Worm (Caenorhabditis elegans) whole organism, mixed stage, embryonic: Measurements from ENCODE around the gene fipr-13.

Experiments used
- lin-13 ChIP-seq: fragments of 150-350 bp; optimal IDR thresholded peaks from 2 replicates; lab custom pipeline; 2014; ENCODE audit warnings: missing biosample characterization, missing genetic modification characterization
- nhr-237 ChIP-seq: fragments of 150-350 bp; optimal IDR thresholded peaks from 2 replicates; lab custom pipeline; 2014; ENCODE audit warnings: missing biosample characterization, missing genetic modification characterization
- nhr-76 ChIP-seq: sonication (generic microtip); optimal IDR thresholded peaks from 2 replicates; lab custom pipeline; 2017; ENCODE audit warnings: missing biosample characterization, missing genetic modification characterization
- sem-2 ChIP-seq: fragments of 200-800 bp; sonication (Bioruptor generic); optimal IDR thresholded peaks from 2 replicates; lab custom pipeline; 2018; ENCODE audit warnings: mild to moderate bottlenecking, missing genetic modification characterization, missing compliant biosample characterization
- unc-39 ChIP-seq: fragments of 150-350 bp; optimal IDR thresholded peaks from 2 replicates; lab custom pipeline; 2014; ENCODE audit warnings: missing biosample characterization, missing genetic modification characterization
- unc-62 ChIP-seq: fragments of 150-350 bp; optimal IDR thresholded peaks from 2 replicates; lab custom pipeline; 2014; ENCODE audit warnings: missing biosample characterization, missing genetic modification reagents, missing genetic modification characterization

DNA sequence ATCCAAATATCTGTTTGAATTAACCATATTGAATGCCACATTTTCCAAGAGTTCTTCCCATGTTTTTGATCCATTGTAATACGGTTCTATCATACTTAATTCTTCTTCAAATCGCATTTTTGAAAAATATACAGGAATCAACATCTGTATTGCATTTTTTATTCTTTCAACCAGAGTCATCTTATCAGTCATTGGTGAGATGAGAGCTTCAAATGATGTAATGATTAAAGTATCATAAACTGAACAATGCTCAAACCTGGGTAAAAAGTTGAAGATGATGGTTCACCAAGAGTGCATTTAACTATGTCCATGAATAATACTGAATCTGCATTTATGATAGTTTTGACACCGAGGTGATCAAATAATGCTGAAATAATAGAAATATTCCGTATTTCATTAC, 39.5 kb downstream of the fipr-13 start:
- no peak for TF ChIP-seq nhr-237
- TF ChIP-seq nhr-76, result no peak
- no peak for TF ChIP-seq sem-2 (GFP tag; lab: Kevin White, UChicago)
- TF ChIP-seq unc-62 (GFP tag; lab: Kevin White, UChicago), result no peak
- TF ChIP-seq unc-39 (tag; lab: Kevin White, UChicago), result no peak
- TF ChIP-seq lin-13 (tag; lab: Kevin White, UChicago), result no peak
